Worm (Caenorhabditis elegans): Measurements from ENCODE around the gene T26C5.5.

T26C5.5 gene

ce11 chrII:9231240-9231639, 15.3 kb downstream of the T26C5.5 start, which contains the start of gene gst-13:
TSS of gene gst-13 (plus strand) at chrII:9231457.
- TF ChIP-seq elt-3 (tag; optimal IDR thresholded peaks at IDR 0.05) = peak in 2 of 6 experiments; percentile 8 to 46
- no peak for TF ChIP-seq efl-1 (optimal IDR thresholded peaks at IDR 0.05)
- TF ChIP-seq efl-1 (GFP tag; optimal IDR thresholded peaks at IDR 0.05 in 1 of 2) = no peak
- no peak for TF ChIP-seq lin-13 (GFP tag; optimal IDR thresholded peaks at IDR 0.05)
- TF ChIP-seq elt-2 (tag; optimal IDR thresholded peaks at IDR 0.05) = peak; percentile 61
- TF ChIP-seq nhr-20 (tag; optimal IDR thresholded peaks at IDR 0.05) = peak; percentile 39
- no peak for TF ChIP-seq Y116A8C.19 (tag; optimal IDR thresholded peaks at IDR 0.05; ENCODE audit: borderline replicate concordance)
- TF ChIP-seq blmp-1 (tag; optimal IDR thresholded peaks at IDR 0.05) = peak; percentile 64
- peak; percentile 6 for TF ChIP-seq nhr-71 (tag; optimal IDR thresholded peaks at IDR 0.05)
- no peak for TF ChIP-seq egl-27 (tag; optimal IDR thresholded peaks at IDR 0.05)
- TF ChIP-seq unc-86 (tag; optimal IDR thresholded peaks at IDR 0.05) = no peak
- TF ChIP-seq ceh-90 (tag; optimal IDR thresholded peaks at IDR 0.05) = no peak
- peak; percentile 64 for TF ChIP-seq lin-14 (GFP tag; optimal IDR thresholded peaks at IDR 0.05)
- TF ChIP-seq vab-15 (tag; optimal IDR thresholded peaks at IDR 0.05) = no peak
- no peak for TF ChIP-seq jun-1 (tag; optimal IDR thresholded peaks at IDR 0.05)
- TF ChIP-seq skn-1 (tag; optimal IDR thresholded peaks at IDR 0.05) = peak; percentile 67
- no peak for TF ChIP-seq lir-3 (tag; optimal IDR thresholded peaks at IDR 0.05; ENCODE audit: poor library complexity)
- TF ChIP-seq swsn-7 (tag; optimal IDR thresholded peaks at IDR 0.05) = no peak
- TF ChIP-seq C34B4.2 (tag; optimal IDR thresholded peaks at IDR 0.05) = no peak
- peak in 1 of 2 experiments; percentile 34 for TF ChIP-seq lin-35 (GFP tag; optimal IDR thresholded peaks at IDR 0.05)

- no peak for TF ChIP-seq unc-98 (GFP tag; IDR thresholded peaks at IDR 0.05)
- no peak for TF ChIP-seq tlp-1 (tag; optimal IDR thresholded peaks at IDR 0.05)
- TF ChIP-seq efl-1 (optimal IDR thresholded peaks at IDR 0.05) = no peak
- TF ChIP-seq efl-1 (GFP tag; optimal IDR thresholded peaks at IDR 0.05 in 1 of 2) = peak in 1 of 2 experiments; percentile 55
Observed at ce11 chrII:9227134-9227533, 19.4 kb downstream of the T26C5.5 start, which contains the start of gene abu-14. TSS of gene abu-14 (minus strand) at chrII:9227214.

ce11 chrII:9222969-9223368, 23.6 kb downstream of the T26C5.5 start, which contains the start of gene ZK1067.3:
TSS of gene ZK1067.3 (plus strand) at chrII:9223269.
- TF ChIP-seq unc-86 (tag; optimal IDR thresholded peaks at IDR 0.05) = no peak
- TF ChIP-seq mab-9 (GFP tag; IDR thresholded peaks at IDR 0.05) = no peak
- no peak for TF ChIP-seq fkh-4 (tag; optimal IDR thresholded peaks at IDR 0.05; ENCODE audit: borderline replicate concordance)
- peak in 1 of 2 experiments; percentile 5 for TF ChIP-seq lin-35 (GFP tag; optimal IDR thresholded peaks at IDR 0.05)
- no peak for TF ChIP-seq mep-1 (tag; optimal IDR thresholded peaks at IDR 0.05)
- no peak for TF ChIP-seq vab-15 (tag; optimal IDR thresholded peaks at IDR 0.05)
- no peak for TF ChIP-seq unc-62 (GFP tag; optimal IDR thresholded peaks at IDR 0.05)
- TF ChIP-seq F16B12.6 (tag; optimal IDR thresholded peaks at IDR 0.05) = no peak
- no peak for TF ChIP-seq dsc-1 (tag; optimal IDR thresholded peaks at IDR 0.05)
- no peak for TF ChIP-seq efl-1 (optimal IDR thresholded peaks at IDR 0.05)
- no peak for TF ChIP-seq efl-1 (GFP tag; optimal IDR thresholded peaks at IDR 0.05 in 1 of 2)
- TF ChIP-seq sptf-1 (tag; optimal IDR thresholded peaks at IDR 0.05) = no peak
- TF ChIP-seq hpl-2 (GFP tag; optimal IDR thresholded peaks at IDR 0.05) = no peak
- TF ChIP-seq tlp-1 (tag; optimal IDR thresholded peaks at IDR 0.05) = no peak
- peak in 1 of 3 experiments; percentile 23 for TF ChIP-seq dpl-1 (GFP tag; optimal IDR thresholded peaks at IDR 0.05)
- no peak for TF ChIP-seq fkh-8 (tag; optimal IDR thresholded peaks at IDR 0.05)

DNA sequence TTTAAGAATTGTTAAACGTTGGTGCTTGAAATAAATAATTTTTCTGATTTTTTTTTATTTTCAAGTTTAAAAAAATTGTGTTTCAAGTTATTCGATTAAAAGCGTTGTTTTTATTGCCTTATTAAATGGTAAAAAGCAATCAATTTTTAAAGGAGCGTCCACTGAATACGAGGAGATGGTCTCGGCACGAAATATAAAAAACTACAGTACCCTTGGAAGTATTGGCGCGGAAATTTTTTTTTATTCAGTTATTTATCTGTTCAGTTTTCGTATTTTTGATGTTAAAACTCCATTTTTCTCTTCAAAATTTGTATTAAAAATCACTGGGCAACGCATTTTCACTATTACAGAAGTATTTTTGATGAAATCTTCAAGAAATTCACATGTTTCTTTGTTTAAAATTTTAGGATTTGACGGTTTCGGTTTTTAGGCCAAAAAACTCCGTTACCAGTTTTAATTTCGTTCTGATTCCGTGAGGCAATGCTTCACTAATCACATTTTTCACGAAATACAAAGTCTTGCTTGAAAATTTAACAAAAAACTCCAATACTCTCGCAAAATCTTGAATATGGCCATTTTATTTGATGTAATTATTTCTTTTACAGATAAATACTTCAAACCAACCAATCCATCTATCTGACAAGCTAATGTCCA, 33.4 kb downstream of the T26C5.5 start, which contains the start of gene znfx-1:
TSS of gene znfx-1 (plus strand) at position 604 of the 654 bp plus-strand sequence.
- no peak for TF ChIP-seq C34B4.2 (tag; optimal IDR thresholded peaks at IDR 0.05)
- no peak for TF ChIP-seq ces-1 (GFP tag; optimal IDR thresholded peaks at IDR 0.05)
- no peak for TF ChIP-seq nhr-84 (tag; optimal IDR thresholded peaks at IDR 0.05)
- no peak for TF ChIP-seq lin-39 (tag; optimal IDR thresholded peaks at IDR 0.05)
- TF ChIP-seq F16B12.6 (tag; optimal IDR thresholded peaks at IDR 0.05) = no peak
- no peak for TF ChIP-seq ceh-90 (tag; optimal IDR thresholded peaks at IDR 0.05)
- no peak for TF ChIP-seq grh-1 (GFP tag; IDR thresholded peaks at IDR 0.05)
- no peak for TF ChIP-seq zag-1 (tag; optimal IDR thresholded peaks at IDR 0.05)
- TF ChIP-seq sox-4 (tag; optimal IDR thresholded peaks at IDR 0.05) = no peak
- no peak for TF ChIP-seq fos-1 (tag; optimal IDR thresholded peaks at IDR 0.05)

All from whole organism, L1 larva.